Fruit fly (Drosophila melanogaster) whole organism, embryonic: Measurements from ENCODE around the gene Jhbp11.

Source experiments
- Bdp1 ChIP-seq: fragments of 200-800 bp; sonication (Bioruptor generic); optimal IDR thresholded peaks from 3 replicates; lab custom pipeline; 2016; ENCODE audit warnings: missing biosample characterization, missing genetic modification characterization
- Bgb ChIP-seq: fragments of 200-800 bp; sonication (Bioruptor generic); IDR thresholded peaks from 2 replicates; pipeline ENCODE4 v1.3.6; 2022; ENCODE audit warnings: missing biosample characterization, missing genetic modification characterization; ENCODE audit not compliant: partially characterized antibody
- CG10979 ChIP-seq: fragments of 200-800 bp; sonication (Bioruptor generic); optimal IDR thresholded peaks from 2 replicates; lab custom pipeline; 2018; ENCODE audit warnings: missing biosample characterization, mild to moderate bottlenecking, missing genetic modification characterization, moderate library complexity
- CG12769 ChIP-seq: fragments of 200-800 bp; sonication (Bioruptor generic); optimal IDR thresholded peaks from 2 replicates; lab custom pipeline; 2019; ENCODE audit warnings: missing biosample characterization, mild to moderate bottlenecking, missing genetic modification characterization, moderate library complexity
- CG2712 ChIP-seq: fragments of 200-800 bp; optimal IDR thresholded peaks from 3 replicates; lab custom pipeline; 2019; ENCODE audit warnings: missing biosample characterization, mild to moderate bottlenecking, missing genetic modification characterization, moderate library complexity
- CG31441 ChIP-seq: fragments of 200-800 bp; sonication (Bioruptor generic); IDR thresholded peaks from 2 replicates; pipeline ENCODE4 v1.3.6; 2022; ENCODE audit warnings: missing biosample characterization, missing genetic modification characterization
- CG4328 ChIP-seq: fragments of 200-800 bp; sonication (Bioruptor generic); optimal IDR thresholded peaks from 3 replicates; lab custom pipeline; 2017; ENCODE audit warnings: missing biosample characterization, missing genetic modification reagents, missing genetic modification characterization
- CG4360 ChIP-seq: fragments of 200-800 bp; sonication (Bioruptor generic); IDR thresholded peaks from 2 replicates; pipeline ENCODE4 v1.3.6; 2022; ENCODE audit warnings: missing biosample characterization, missing genetic modification characterization
- CG43689 ChIP-seq: fragments of 200-800 bp; sonication (Bioruptor generic); IDR thresholded peaks from 2 replicates; pipeline ENCODE4 v1.3.6; 2022; ENCODE audit warnings: missing biosample characterization, missing genetic modification characterization
- CG5180 ChIP-seq: fragments of 200-800 bp; sonication (Bioruptor generic); optimal IDR thresholded peaks from 3 replicates; lab custom pipeline; 2017; ENCODE audit warnings: missing biosample characterization, missing genetic modification characterization, mild to moderate bottlenecking, moderate library complexity, missing genetic modification reagents
- CG8765 ChIP-seq: fragments of 200-800 bp; sonication (Bioruptor generic); IDR thresholded peaks from 2 replicates; pipeline ENCODE4 v1.3.6; 2022; ENCODE audit warnings: missing biosample characterization, missing genetic modification characterization
- CTCF ChIP-seq: fragments of 200-800 bp; sonication (Bioruptor generic); optimal IDR thresholded peaks from 2 replicates; lab custom pipeline; 2017; ENCODE audit warnings: missing biosample characterization, mild to moderate bottlenecking, missing genetic modification characterization, moderate library complexity
- D19A ChIP-seq: fragments of 200-800 bp; optimal IDR thresholded peaks from 3 replicates; lab custom pipeline; 2019; ENCODE audit warnings: missing biosample characterization, mild to moderate bottlenecking, missing genetic modification characterization, moderate library complexity
- Dad ChIP-seq: fragments of 200-800 bp; sonication (Bioruptor generic); optimal IDR thresholded peaks from 3 replicates; lab custom pipeline; 2016; ENCODE audit warnings: missing biosample characterization, missing genetic modification characterization
- Eip74EF ChIP-seq, 2 experiments: fragments of 200-800 bp in 1 of 2; fragments of >200 bp in 1 of 2; sonication (Bioruptor generic) in 1 of 2; optimal IDR thresholded peaks; 2 replicates each; lab custom pipeline; 2017 to 2019; ENCODE audit warnings: missing biosample characterization in 2 of 2, missing genetic modification characterization in 2 of 2, mild to moderate bottlenecking in 1 of 2, moderate library complexity in 1 of 2
- Gsc ChIP-seq: fragments of 200-800 bp; sonication (Bioruptor generic); IDR thresholded peaks from 2 replicates; pipeline ENCODE4 v1.3.6; 2022; ENCODE audit warnings: missing biosample characterization, missing genetic modification characterization
- HLHmδ ChIP-seq: fragments of 200-800 bp; sonication (Bioruptor generic); optimal IDR thresholded peaks from 2 replicates; lab custom pipeline; 2018; ENCODE audit warnings: missing biosample characterization, mild to moderate bottlenecking, missing genetic modification characterization, moderate library complexity
- Hand ChIP-seq: fragments of 200-800 bp; sonication (Bioruptor generic); optimal IDR thresholded peaks from 2 replicates; lab custom pipeline; 2017; ENCODE audit warnings: mild to moderate bottlenecking, missing biosample characterization, missing genetic modification reagents, missing genetic modification characterization
- Med ChIP-seq: fragments of 200-800 bp; sonication (Bioruptor generic); peaks from one replicate; lab custom pipeline; 2016; ENCODE audit warnings: missing biosample characterization, missing genetic modification characterization, mild to moderate bottlenecking, inconsistent platforms, moderate library complexity
- Nf-YA ChIP-seq: fragments of 200-800 bp; sonication (Bioruptor generic); IDR thresholded peaks from 2 replicates; pipeline ENCODE4 v1.3.6; 2022; ENCODE audit warnings: missing biosample characterization, missing genetic modification characterization
- Pdp1 ChIP-seq, 2 experiments: fragments of 200-800 bp; sonication (Bioruptor generic); optimal IDR thresholded peaks; 3 replicates each; lab custom pipeline; 2016; ENCODE audit warnings: missing biosample characterization in 2 of 2, missing genetic modification characterization in 2 of 2, mild to moderate bottlenecking in 1 of 2, moderate library complexity in 1 of 2
- Side ChIP-seq: fragments of 200-800 bp; sonication (Bioruptor generic); optimal IDR thresholded peaks from 2 replicates; lab custom pipeline; 2016; ENCODE audit warnings: missing biosample characterization, missing genetic modification characterization
- Stat92E ChIP-seq, 3 experiments: fragments of >200 bp in 2 of 3; fragments of 200-800 bp in 1 of 3; sonication (Bioruptor generic) in 1 of 3; optimal IDR thresholded peaks; 2 replicates each; lab custom pipeline; 2017 to 2019; ENCODE audit warnings: missing biosample characterization in 3 of 3, missing genetic modification characterization in 3 of 3, mild to moderate bottlenecking in 1 of 3, moderate library complexity in 1 of 3
- abd-A ChIP-seq: fragments of 200-800 bp; sonication (Bioruptor generic); optimal IDR thresholded peaks from 3 replicates; lab custom pipeline; 2019; ENCODE audit warnings: missing biosample characterization, mild to moderate bottlenecking, missing genetic modification characterization, moderate library complexity
- amos ChIP-seq: fragments of 200-800 bp; sonication (Bioruptor generic); IDR thresholded peaks from 2 replicates; pipeline ENCODE4 v1.3.6; 2022; ENCODE audit warnings: missing biosample characterization, missing genetic modification characterization; ENCODE audit not compliant: partially characterized antibody
- ara ChIP-seq: fragments of 200-800 bp; sonication (Bioruptor generic); IDR thresholded peaks from 2 replicates; pipeline ENCODE4 v1.3.6; 2022; ENCODE audit warnings: missing biosample characterization, missing genetic modification characterization
- bab2 ChIP-seq: fragments of 200-800 bp; sonication (Bioruptor generic); optimal IDR thresholded peaks from 2 replicates; lab custom pipeline; 2016; ENCODE audit warnings: missing biosample characterization, missing genetic modification characterization
- chinmo ChIP-seq: fragments of 200-800 bp; sonication (Bioruptor generic); IDR thresholded peaks from 4 replicates; pipeline ENCODE4 v1.3.6; 2022; ENCODE audit warnings: missing biosample characterization, missing genetic modification characterization; ENCODE audit not compliant: partially characterized antibody
- chn ChIP-seq: fragments of 200-800 bp; sonication (Bioruptor generic); optimal IDR thresholded peaks from 2 replicates; lab custom pipeline; 2016; ENCODE audit warnings: missing biosample characterization, missing genetic modification characterization
- dan ChIP-seq: fragments of 200-800 bp; sonication (Bioruptor generic); IDR thresholded peaks from 2 replicates; pipeline ENCODE4 v1.3.6; 2022; ENCODE audit warnings: missing biosample characterization, missing genetic modification characterization
- fru ChIP-seq: fragments of >200 bp; optimal IDR thresholded peaks from 2 replicates; lab custom pipeline; 2017
- fu2 ChIP-seq: fragments of 200-800 bp; sonication (Bioruptor generic); optimal IDR thresholded peaks from 2 replicates; lab custom pipeline; 2016; ENCODE audit warnings: missing biosample characterization, missing genetic modification characterization
- lov ChIP-seq, 2 experiments: fragments of 200-800 bp in 1 of 2; fragments of >200 bp in 1 of 2; sonication (Bioruptor generic) in 1 of 2; IDR thresholded peaks in 1 of 2; optimal IDR thresholded peaks in 1 of 2; 2 replicates in 1 of 2; 3 replicates in 1 of 2; pipeline versions ENCODE4 v1.3.6 to Lab custom; 2017 to 2022; ENCODE audit warnings: missing biosample characterization in 1 of 2, missing genetic modification characterization in 1 of 2
- onecut ChIP-seq: fragments of 200-800 bp; sonication (Bioruptor generic); IDR thresholded peaks from 2 replicates; pipeline ENCODE4 v1.3.6; 2022; ENCODE audit warnings: missing biosample characterization, missing genetic modification characterization
- repo ChIP-seq: fragments of 200-800 bp; sonication (Bioruptor generic); optimal IDR thresholded peaks from 2 replicates; lab custom pipeline; 2016; ENCODE audit warnings: missing biosample characterization, missing genetic modification characterization
- sd ChIP-seq: fragments of 200-800 bp; sonication (Bioruptor generic); optimal IDR thresholded peaks from 3 replicates; lab custom pipeline; 2018; ENCODE audit warnings: missing biosample characterization, mild to moderate bottlenecking, missing genetic modification characterization, moderate library complexity
- sr ChIP-seq: fragments of 200-800 bp; sonication (Bioruptor generic); IDR thresholded peaks from 3 replicates; pipeline ENCODE4 v1.3.6; 2022; ENCODE audit warnings: missing biosample characterization, missing genetic modification characterization
- tna ChIP-seq: fragments of 200-800 bp; sonication (Bioruptor generic); IDR thresholded peaks from 2 replicates; pipeline ENCODE4 v1.3.6; 2022; ENCODE audit warnings: missing biosample characterization, missing genetic modification characterization; ENCODE audit not compliant: partially characterized antibody
- tup ChIP-seq: fragments of 200-800 bp; sonication (Bioruptor generic); optimal IDR thresholded peaks from 2 replicates; lab custom pipeline; 2016; ENCODE audit warnings: missing biosample characterization, mild to moderate bottlenecking, missing genetic modification characterization, moderate library complexity
- vvl ChIP-seq: fragments of 200-800 bp; sonication (Bioruptor generic); IDR thresholded peaks from 2 replicates; pipeline ENCODE4 v1.3.6; 2022; ENCODE audit warnings: missing biosample characterization, missing genetic modification characterization
- yki ChIP-seq: fragments of >200 bp; optimal IDR thresholded peaks from 3 replicates; lab custom pipeline; 2018

Gene Jhbp11

dm6 chr3R:27131408-27131807 is 30.4 kb downstream of the Jhbp11 start (continued):
- TF ChIP-seq CG31441 (GFP tag; lab: Robert Waterston, UW), result no peak
- TF ChIP-seq CG5180 (GFP tag; lab: Kevin White, UChicago), result peak; percentile 35
- no peak for TF ChIP-seq Nf-YA
- no peak for TF ChIP-seq repo (GFP tag; lab: Kevin White, UChicago)
- TF ChIP-seq D19A (tag; lab: Kevin White, UChicago), result no peak
- peak; percentile 21 for TF ChIP-seq Hand (GFP tag; lab: Kevin White, UChicago)

dm6 chr3R:27133992-27134391 is 33.0 kb downstream of the Jhbp11 start:
- no peak for TF ChIP-seq tna
- peak; percentile 88 for TF ChIP-seq abd-A (tag; lab: Kevin White, UChicago)
- no peak for TF ChIP-seq CG10979 (tag; lab: Kevin White, UChicago)
- TF ChIP-seq tup (GFP tag; lab: Kevin White, UChicago), result no peak
- TF ChIP-seq Side (GFP tag; lab: Kevin White, UChicago), result no peak
- no peak for TF ChIP-seq fru (lab: Kevin White, UChicago)
- peak; percentile 93 for TF ChIP-seq vvl
- TF ChIP-seq Hand (GFP tag; lab: Kevin White, UChicago), result no peak
- no peak for TF ChIP-seq fu2 (GFP tag; lab: Kevin White, UChicago)
- no peak for TF ChIP-seq CG43689 (GFP tag; lab: Robert Waterston, UW)
- peak; percentile 19 for TF ChIP-seq Med
- no peak for TF ChIP-seq CG8765 (GFP tag; lab: Robert Waterston, UW)
- TF ChIP-seq bab2 (GFP tag; lab: Kevin White, UChicago), result no peak
- no peak for TF ChIP-seq Gsc
- peak in 1 of 2 experiments; percentile 76 for TF ChIP-seq Eip74EF (GFP tag; optimal IDR thresholded peaks at IDR 0.05; lab: Kevin White, UChicago)
- TF ChIP-seq chinmo, result 0 out of 4 replicates have a peak, but pooled peaks have one; percentile 74
- TF ChIP-seq HLHmδ (GFP tag; lab: Kevin White, UChicago), result no peak
- TF ChIP-seq sr (GFP tag; lab: Robert Waterston, UW), result peak; percentile 90
- TF ChIP-seq sd (tag; lab: Kevin White, UChicago), result peak; percentile 64
- no peak for TF ChIP-seq amos (GFP tag; lab: Robert Waterston, UW)
- peak in 1 of 2 experiments; percentile 20 for TF ChIP-seq Pdp1 (GFP tag; optimal IDR thresholded peaks at IDR 0.05; lab: Kevin White, UChicago)
- TF ChIP-seq CG4360, result no peak
- TF ChIP-seq dan (GFP tag; lab: Robert Waterston, UW), result no peak
- TF ChIP-seq CG2712 (tag; lab: Kevin White, UChicago), result no peak
- no peak for TF ChIP-seq Bgb (GFP tag; lab: Robert Waterston, UW)
- no peak for TF ChIP-seq lov (optimal IDR thresholded peaks at IDR 0.05; lab: Kevin White, UChicago)
- TF ChIP-seq lov (GFP tag; IDR thresholded peaks at IDR 0.05; lab: Robert Waterston, UW), result no peak
- TF ChIP-seq CG12769 (tag; lab: Kevin White, UChicago), result peak; percentile 48
- no peak for TF ChIP-seq CG4328 (GFP tag; lab: Kevin White, UChicago)
- TF ChIP-seq onecut (GFP tag; lab: Robert Waterston, UW), result peak; percentile 21
- no peak for TF ChIP-seq ara (GFP tag; lab: Robert Waterston, UW)
- no peak for TF ChIP-seq yki
- no peak for TF ChIP-seq Bdp1 (GFP tag; lab: Kevin White, UChicago)
- no peak for TF ChIP-seq CTCF (GFP tag; lab: Kevin White, UChicago)
- TF ChIP-seq Dad (GFP tag; lab: Kevin White, UChicago), result no peak
- no peak for TF ChIP-seq Stat92E (GFP tag; optimal IDR thresholded peaks at IDR 0.05; lab: Kevin White, UChicago)
- TF ChIP-seq chn (GFP tag; lab: Kevin White, UChicago), result no peak
